Worm (Caenorhabditis elegans) whole organism, mixed stage, embryonic: ENCODE measurements around the gene R12B2.2.

ENCODE experiments used
- M03D4.4 ChIP-seq: sonication (generic microtip); optimal IDR thresholded peaks from 2 replicates; lab custom pipeline; 2017; ENCODE audit warnings: mild to moderate bottlenecking, missing genetic modification characterization, missing compliant biosample characterization
- bed-3 ChIP-seq: fragments of 200-800 bp; sonication (Bioruptor generic); optimal IDR thresholded peaks from 3 replicates; lab custom pipeline; 2018; ENCODE audit warnings: mild to moderate bottlenecking, missing genetic modification characterization, moderate library complexity, missing compliant biosample characterization
- blmp-1 ChIP-seq: fragments of 150-350 bp; optimal IDR thresholded peaks from 2 replicates; lab custom pipeline; 2014; ENCODE audit warnings: missing biosample characterization, missing genetic modification characterization
- ceh-39 ChIP-seq: fragments of 150-350 bp; optimal IDR thresholded peaks from 2 replicates; lab custom pipeline; 2014; ENCODE audit warnings: missing biosample characterization, missing genetic modification characterization
- ceh-43 ChIP-seq: fragments of 200-800 bp; sonication (Bioruptor generic); optimal IDR thresholded peaks from 2 replicates; lab custom pipeline; 2018; ENCODE audit warnings: mild to moderate bottlenecking, missing genetic modification characterization, moderate library complexity, missing compliant biosample characterization
- ces-1 ChIP-seq: fragments of 150-350 bp; optimal IDR thresholded peaks from 2 replicates; lab custom pipeline; 2014; ENCODE audit warnings: missing biosample characterization, missing genetic modification reagents, missing genetic modification characterization
- cnd-1 ChIP-seq: fragments of 200-800 bp; sonication (Bioruptor generic); optimal IDR thresholded peaks from 2 replicates; lab custom pipeline; 2018; ENCODE audit warnings: mild to moderate bottlenecking, missing genetic modification characterization, missing compliant biosample characterization
- drap-1 ChIP-seq: fragments of 200-800 bp; sonication (Bioruptor generic); optimal IDR thresholded peaks from 3 replicates; lab custom pipeline; 2018; ENCODE audit warnings: mild to moderate bottlenecking, missing genetic modification characterization, missing compliant biosample characterization
- elt-1 ChIP-seq: sonication (generic microtip); optimal IDR thresholded peaks from 2 replicates; lab custom pipeline; 2017; ENCODE audit warnings: missing genetic modification characterization, mild to moderate bottlenecking, missing compliant biosample characterization, antibody characterized with exemption, moderate library complexity, borderline replicate concordance; ENCODE audit not compliant: insufficient read depth
- elt-3 ChIP-seq: fragments of 150-350 bp; optimal IDR thresholded peaks from 2 replicates; lab custom pipeline; 2014; ENCODE audit warnings: missing biosample characterization, missing genetic modification characterization
- flh-1 ChIP-seq: fragments of 200-800 bp; sonication (Bioruptor generic); optimal IDR thresholded peaks from 2 replicates; lab custom pipeline; 2018; ENCODE audit warnings: mild to moderate bottlenecking, missing genetic modification characterization, moderate library complexity, missing compliant biosample characterization
- ham-2 ChIP-seq: fragments of 200-800 bp; sonication (Bioruptor generic); optimal IDR thresholded peaks from 2 replicates; lab custom pipeline; 2018; ENCODE audit warnings: mild to moderate bottlenecking, missing genetic modification characterization, missing compliant biosample characterization
- lin-13 ChIP-seq: fragments of 150-350 bp; optimal IDR thresholded peaks from 2 replicates; lab custom pipeline; 2014; ENCODE audit warnings: missing biosample characterization, missing genetic modification characterization
- lin-32 ChIP-seq: fragments of 200-800 bp; sonication (Bioruptor generic); optimal IDR thresholded peaks from 2 replicates; lab custom pipeline; 2018; ENCODE audit warnings: mild to moderate bottlenecking, missing genetic modification characterization, missing compliant biosample characterization
- lsy-2 ChIP-seq: fragments of 150-350 bp; optimal IDR thresholded peaks from 2 replicates; lab custom pipeline; 2014; ENCODE audit warnings: missing biosample characterization, missing genetic modification characterization
- mab-5 ChIP-seq: fragments of 150-350 bp; optimal IDR thresholded peaks from 2 replicates; lab custom pipeline; 2014; ENCODE audit warnings: missing biosample characterization, missing genetic modification characterization
- mep-1 ChIP-seq: fragments of 150-350 bp; optimal IDR thresholded peaks from 2 replicates; lab custom pipeline; 2017; ENCODE audit warnings: missing biosample characterization, missing genetic modification reagents, missing genetic modification characterization, inconsistent platforms
- nhr-2 ChIP-seq: fragments of 150-350 bp; optimal IDR thresholded peaks from 2 replicates; lab custom pipeline; 2014; ENCODE audit warnings: missing biosample characterization, missing genetic modification characterization
- nhr-237 ChIP-seq: fragments of 150-350 bp; optimal IDR thresholded peaks from 2 replicates; lab custom pipeline; 2014; ENCODE audit warnings: missing biosample characterization, missing genetic modification characterization
- nhr-28 ChIP-seq: fragments of 150-350 bp; optimal IDR thresholded peaks from 2 replicates; lab custom pipeline; 2014; ENCODE audit warnings: missing biosample characterization, missing genetic modification characterization
- nhr-76 ChIP-seq: sonication (generic microtip); optimal IDR thresholded peaks from 2 replicates; lab custom pipeline; 2017; ENCODE audit warnings: missing biosample characterization, missing genetic modification characterization
- pha-4 ChIP-seq: fragments of 150-350 bp; optimal IDR thresholded peaks from 2 replicates; lab custom pipeline; 2018; ENCODE audit warnings: missing biosample characterization, missing genetic modification reagents, missing genetic modification characterization
- snpc-4 ChIP-seq: fragments of 150-350 bp; optimal IDR thresholded peaks from 2 replicates; lab custom pipeline; 2014; ENCODE audit warnings: missing biosample characterization, missing genetic modification characterization
- sptf-1 ChIP-seq: sonication (generic microtip); optimal IDR thresholded peaks from 2 replicates; lab custom pipeline; 2017; ENCODE audit warnings: mild to moderate bottlenecking, missing genetic modification characterization, moderate library complexity, missing compliant biosample characterization
- tbx-8 ChIP-seq: fragments of 200-800 bp; sonication (Bioruptor generic); optimal IDR thresholded peaks from 2 replicates; lab custom pipeline; 2018; ENCODE audit warnings: mild to moderate bottlenecking, missing genetic modification characterization, moderate library complexity, missing compliant biosample characterization
- unc-120 ChIP-seq: sonication (generic microtip); optimal IDR thresholded peaks from 2 replicates; lab custom pipeline; 2017; ENCODE audit warnings: missing genetic modification characterization, missing compliant biosample characterization; ENCODE audit not compliant: poor library complexity, severe bottlenecking
- unc-39 ChIP-seq: fragments of 150-350 bp; optimal IDR thresholded peaks from 2 replicates; lab custom pipeline; 2014; ENCODE audit warnings: missing biosample characterization, missing genetic modification characterization
- unc-62 ChIP-seq: fragments of 150-350 bp; optimal IDR thresholded peaks from 2 replicates; lab custom pipeline; 2014; ENCODE audit warnings: missing biosample characterization, missing genetic modification reagents, missing genetic modification characterization
- zip-8 ChIP-seq: fragments of 150-350 bp; optimal IDR thresholded peaks from 2 replicates; lab custom pipeline; 2014; ENCODE audit warnings: missing biosample characterization, missing genetic modification characterization
- ztf-11 ChIP-seq: fragments of 150-350 bp; optimal IDR thresholded peaks from 2 replicates; lab custom pipeline; 2014; ENCODE audit warnings: missing biosample characterization, missing genetic modification characterization

R12B2.2 gene

ce11 chrIII:5785273-5785929 is 21.4 kb upstream of the R12B2.2 start, which contains the start of gene Y37B11A.3:
Gene Y37B11A.3 (minus strand): TSS chrIII:5785323.
- TF ChIP-seq nhr-237 (peak; percentile 32), unc-120 (tag; lab: Kevin White, UChicago) (peak; percentile 99), pha-4 (peak; percentile 47), lsy-2 (peak; percentile 38), unc-62 (GFP tag; lab: Kevin White, UChicago) (no peak), flh-1 (GFP tag; lab: Kevin White, UChicago) (no peak), lin-13 (peak; percentile 53), mep-1 (tag; lab: Kevin White, UChicago) (peak; percentile 17), ces-1 (peak; percentile 54), cnd-1 (no peak)
- TF ChIP-seq, all 35 proteins: peak for 7

- TF ChIP-seq nhr-76 (no peak), lin-13 (no peak), bed-3 (GFP tag; lab: Kevin White, UChicago) (no peak), ces-1 (no peak), unc-39 (tag; lab: Kevin White, UChicago) (no peak), nhr-2 (no peak)
Measured at ce11 chrIII:5790550-5790949, 16.3 kb upstream of the R12B2.2 start, which contains the start of gene rev-3. Gene rev-3 (minus strand): TSS chrIII:5790650.

- TF ChIP-seq pha-4 (no peak), nhr-2 (peak; percentile 97), zip-8 (tag; lab: Kevin White, UChicago) (peak; percentile 52)
Measured at ce11 chrIII:5794982-5795381, 11.8 kb upstream of the R12B2.2 start.

ce11 chrIII:5798747-5799146 is 8.1 kb upstream of the R12B2.2 start, which contains the start of gene ceh-10:
Gene ceh-10 (plus strand): TSS chrIII:5799047.
- TF ChIP-seq ceh-43 (GFP tag; lab: Kevin White, UChicago) (no peak), pha-4 (no peak), unc-120 (tag; lab: Kevin White, UChicago) (no peak), lin-32 (GFP tag; lab: Kevin White, UChicago) (no peak), flh-1 (GFP tag; lab: Kevin White, UChicago) (no peak), sptf-1 (tag; lab: Kevin White, UChicago) (no peak), nhr-237 (no peak), unc-39 (tag; lab: Kevin White, UChicago) (no peak), ham-2 (GFP tag; lab: Kevin White, UChicago) (no peak), unc-62 (GFP tag; lab: Kevin White, UChicago) (no peak), ztf-11 (tag; lab: Kevin White, UChicago) (no peak), nhr-28 (tag; lab: Kevin White, UChicago) (no peak), tbx-8 (no peak), nhr-2 (no peak), elt-1 (tag; lab: Kevin White, UChicago) (no peak), lin-13 (no peak), elt-3 (tag; lab: Kevin White, UChicago) (no peak)
- TF ChIP-seq, all 35 proteins: peak for 0

- TF ChIP-seq cnd-1 (no peak), ces-1 (no peak), zip-8 (tag; lab: Kevin White, UChicago) (no peak), M03D4.4 (tag; lab: Kevin White, UChicago) (no peak), blmp-1 (tag; lab: Kevin White, UChicago) (no peak), ceh-39 (tag; lab: Kevin White, UChicago) (no peak), nhr-237 (no peak), unc-62 (GFP tag; lab: Kevin White, UChicago) (no peak), mab-5 (no peak), lin-13 (no peak), elt-3 (tag; lab: Kevin White, UChicago) (no peak), drap-1 (no peak), lin-32 (GFP tag; lab: Kevin White, UChicago) (no peak), snpc-4 (tag; lab: Kevin White, UChicago) (no peak)
Measured at ce11 chrIII:5802971-5803370, 3.8 kb upstream of the R12B2.2 start, which contains the start of the genes polq-1 and him-10. Gene polq-1 (minus strand): TSS chrIII:5803160. Gene him-10 (plus strand): TSS chrIII:5803260.
